Worm (Caenorhabditis elegans) whole organism, L1 larva: ENCODE data around the gene srn-1.

ENCODE experiments used
- C04F5.9 ChIP-seq: sonication (generic microtip); optimal IDR thresholded peaks from 2 replicates; lab custom pipeline; 2016; ENCODE audit warnings: missing genetic modification characterization, missing compliant biosample characterization
- C16A3.4 ChIP-seq: fragments of 150-350 bp; optimal IDR thresholded peaks from 2 replicates; lab custom pipeline; 2014; ENCODE audit warnings: missing biosample characterization, missing genetic modification characterization
- F16B12.6 ChIP-seq: fragments of 150-350 bp; optimal IDR thresholded peaks from 2 replicates; lab custom pipeline; 2014; ENCODE audit warnings: missing biosample characterization, missing genetic modification characterization
- alr-1 ChIP-seq: fragments of 200-800 bp; sonication (Bioruptor generic); optimal IDR thresholded peaks from 2 replicates; lab custom pipeline; 2018; ENCODE audit warnings: borderline replicate concordance, mild to moderate bottlenecking, missing genetic modification characterization, missing compliant biosample characterization
- aly-2 ChIP-seq: fragments of 150-350 bp; optimal IDR thresholded peaks from 2 replicates; lab custom pipeline; 2014; ENCODE audit warnings: missing biosample characterization, missing genetic modification characterization
- blmp-1 ChIP-seq: fragments of 150-350 bp; optimal IDR thresholded peaks from 2 replicates; lab custom pipeline; 2014; ENCODE audit warnings: missing biosample characterization, missing genetic modification characterization
- ceh-63 ChIP-seq: fragments of 200-800 bp; sonication (Bioruptor generic); optimal IDR thresholded peaks from 2 replicates; lab custom pipeline; 2018; ENCODE audit warnings: mild to moderate bottlenecking, missing genetic modification characterization, missing compliant biosample characterization
- ceh-8 ChIP-seq: fragments of 200-800 bp; sonication (Bioruptor generic); optimal IDR thresholded peaks from 2 replicates; lab custom pipeline; 2018; ENCODE audit warnings: mild to moderate bottlenecking, missing genetic modification characterization, moderate library complexity, missing compliant biosample characterization
- ceh-82 ChIP-seq, 3 experiments: fragments of 150-350 bp in 1 of 3; sonication (generic microtip) in 2 of 3; optimal IDR thresholded peaks; 2 replicates each; lab custom pipeline; 2014 to 2017; ENCODE audit warnings: missing biosample characterization in 3 of 3, missing genetic modification characterization in 3 of 3
- ceh-90 ChIP-seq: sonication (generic microtip); optimal IDR thresholded peaks from 2 replicates; lab custom pipeline; 2016; ENCODE audit warnings: missing genetic modification characterization, missing compliant biosample characterization
- dsc-1 ChIP-seq: sonication (generic microtip); optimal IDR thresholded peaks from 2 replicates; lab custom pipeline; 2016; ENCODE audit warnings: mild to moderate bottlenecking, missing genetic modification characterization, missing compliant biosample characterization
- efl-3 ChIP-seq: fragments of 200-800 bp; sonication (Bioruptor generic); optimal IDR thresholded peaks from 2 replicates; lab custom pipeline; 2018; ENCODE audit warnings: mild to moderate bottlenecking, missing genetic modification characterization, missing compliant biosample characterization
- egl-13 ChIP-seq: sonication (generic microtip); optimal IDR thresholded peaks from 2 replicates; lab custom pipeline; 2016; ENCODE audit warnings: missing genotype, missing genetic modification reagents, missing genetic modification characterization, missing compliant biosample characterization
- fkh-10 ChIP-seq: sonication (generic microtip); optimal IDR thresholded peaks from 2 replicates; lab custom pipeline; 2017; ENCODE audit warnings: missing biosample characterization, missing genetic modification reagents, missing genetic modification characterization
- fkh-8 ChIP-seq: sonication (generic microtip); optimal IDR thresholded peaks from 2 replicates; lab custom pipeline; 2016; ENCODE audit warnings: mild to moderate bottlenecking, missing genetic modification characterization, missing compliant biosample characterization
- hpl-2 ChIP-seq: fragments of 150-350 bp; optimal IDR thresholded peaks from 2 replicates; lab custom pipeline; 2014; ENCODE audit warnings: missing biosample characterization, missing genetic modification reagents, missing genetic modification characterization
- lin-15B ChIP-seq: fragments of 150-350 bp; sonication (generic microtip); optimal IDR thresholded peaks from 3 replicates; lab custom pipeline; 2014; ENCODE audit warnings: missing biosample characterization, missing genetic modification characterization
- lin-35 ChIP-seq, 2 experiments: fragments of 150-350 bp; optimal IDR thresholded peaks; 2 replicates each; lab custom pipeline; 2014; ENCODE audit warnings: missing biosample characterization in 2 of 2, missing genetic modification characterization in 2 of 2, missing genetic modification reagents in 2 of 2
- lin-39 ChIP-seq: fragments of 150-350 bp; optimal IDR thresholded peaks from 2 replicates; lab custom pipeline; 2014; ENCODE audit warnings: missing biosample characterization, missing genetic modification reagents, missing genetic modification characterization
- mdl-1 ChIP-seq, 2 experiments: fragments of 150-350 bp; optimal IDR thresholded peaks; 2 replicates each; lab custom pipeline; 2014 to 2017; ENCODE audit warnings: missing biosample characterization in 2 of 2, missing genetic modification characterization in 2 of 2, inconsistent platforms in 1 of 2
- mep-1 ChIP-seq: fragments of 150-350 bp; optimal IDR thresholded peaks from 2 replicates; lab custom pipeline; 2014; ENCODE audit warnings: missing biosample characterization, missing genetic modification characterization
- nhr-12 ChIP-seq: sonication (generic microtip); optimal IDR thresholded peaks from 2 replicates; lab custom pipeline; 2017; ENCODE audit warnings: missing biosample characterization, missing genetic modification characterization
- nhr-20 ChIP-seq: sonication (generic microtip); optimal IDR thresholded peaks from 2 replicates; lab custom pipeline; 2016; ENCODE audit warnings: mild to moderate bottlenecking, missing genetic modification characterization, missing compliant biosample characterization
- nhr-237 ChIP-seq: fragments of 150-350 bp; optimal IDR thresholded peaks from 2 replicates; lab custom pipeline; 2014; ENCODE audit warnings: missing biosample characterization, missing genetic modification characterization
- nhr-71 ChIP-seq: sonication (generic microtip); optimal IDR thresholded peaks from 2 replicates; lab custom pipeline; 2016; ENCODE audit warnings: mild to moderate bottlenecking, missing genetic modification characterization, moderate library complexity, missing compliant biosample characterization
- nhr-76 ChIP-seq: sonication (generic microtip); optimal IDR thresholded peaks from 2 replicates; lab custom pipeline; 2017; ENCODE audit warnings: missing biosample characterization, missing genetic modification characterization
- nhr-84 ChIP-seq: sonication (generic microtip); optimal IDR thresholded peaks from 2 replicates; lab custom pipeline; 2017; ENCODE audit warnings: missing biosample characterization, missing genetic modification characterization
- nhr-90 ChIP-seq: sonication (generic microtip); optimal IDR thresholded peaks from 2 replicates; lab custom pipeline; 2016; ENCODE audit warnings: mild to moderate bottlenecking, missing genetic modification characterization, missing compliant biosample characterization; ENCODE audit not compliant: poor library complexity
- rnt-1 ChIP-seq: sonication (generic microtip); optimal IDR thresholded peaks from 2 replicates; lab custom pipeline; 2016; ENCODE audit warnings: mild to moderate bottlenecking, missing genetic modification characterization, moderate library complexity, missing compliant biosample characterization
- skn-1 ChIP-seq: fragments of 150-350 bp; optimal IDR thresholded peaks from 2 replicates; lab custom pipeline; 2014; ENCODE audit warnings: missing biosample characterization, missing genetic modification characterization
- snu-23 ChIP-seq: sonication (generic microtip); optimal IDR thresholded peaks from 2 replicates; lab custom pipeline; 2016; ENCODE audit warnings: missing genetic modification characterization, missing compliant biosample characterization
- sox-4 ChIP-seq: sonication (generic microtip); optimal IDR thresholded peaks from 2 replicates; lab custom pipeline; 2016; ENCODE audit warnings: missing genetic modification characterization, missing compliant biosample characterization
- sptf-1 ChIP-seq: fragments of 150-350 bp; optimal IDR thresholded peaks from 2 replicates; lab custom pipeline; 2014; ENCODE audit warnings: missing biosample characterization, missing genetic modification characterization
- sup-37 ChIP-seq: fragments of 200-800 bp; sonication (Bioruptor generic); optimal IDR thresholded peaks from 2 replicates; lab custom pipeline; 2018; ENCODE audit warnings: mild to moderate bottlenecking, missing genetic modification characterization, missing compliant biosample characterization
- swsn-7 ChIP-seq: sonication (generic microtip); optimal IDR thresholded peaks from 2 replicates; lab custom pipeline; 2016; ENCODE audit warnings: missing genetic modification characterization, missing compliant biosample characterization
- tbx-2 ChIP-seq: sonication (generic microtip); optimal IDR thresholded peaks from 2 replicates; lab custom pipeline; 2016; ENCODE audit warnings: missing genetic modification characterization, missing compliant biosample characterization
- tlp-1 ChIP-seq: fragments of 150-350 bp; optimal IDR thresholded peaks from 2 replicates; lab custom pipeline; 2014; ENCODE audit warnings: missing biosample characterization, missing genetic modification characterization
- unc-30 ChIP-seq: sonication (generic microtip); optimal IDR thresholded peaks from 2 replicates; lab custom pipeline; 2017; ENCODE audit warnings: missing biosample characterization, missing genetic modification characterization
- unc-98 ChIP-seq: fragments of 200-800 bp; sonication (Bioruptor generic); IDR thresholded peaks from 2 replicates; pipeline ENCODE4 v1.3.6; 2022; ENCODE audit warnings: missing genetic modification characterization, missing compliant biosample characterization
- zip-4 ChIP-seq: fragments of 200-800 bp; sonication (Bioruptor generic); optimal IDR thresholded peaks from 2 replicates; lab custom pipeline; 2018; ENCODE audit warnings: mild to moderate bottlenecking, missing genetic modification characterization, moderate library complexity, missing compliant biosample characterization
- ztf-4 ChIP-seq: fragments of 150-350 bp; optimal IDR thresholded peaks from 2 replicates; lab custom pipeline; 2014; ENCODE audit warnings: missing biosample characterization, missing genetic modification characterization

The srn-1 gene

ce11 chrV:6286343-6286742, at the start of gene srn-1:
Gene srn-1 (minus strand): TSS chrV:6286443.
- TF ChIP-seq lin-39 (tag; lab: Kevin White, UChicago), result no peak
- TF ChIP-seq, all 84 proteins: peak for 0

DNA sequence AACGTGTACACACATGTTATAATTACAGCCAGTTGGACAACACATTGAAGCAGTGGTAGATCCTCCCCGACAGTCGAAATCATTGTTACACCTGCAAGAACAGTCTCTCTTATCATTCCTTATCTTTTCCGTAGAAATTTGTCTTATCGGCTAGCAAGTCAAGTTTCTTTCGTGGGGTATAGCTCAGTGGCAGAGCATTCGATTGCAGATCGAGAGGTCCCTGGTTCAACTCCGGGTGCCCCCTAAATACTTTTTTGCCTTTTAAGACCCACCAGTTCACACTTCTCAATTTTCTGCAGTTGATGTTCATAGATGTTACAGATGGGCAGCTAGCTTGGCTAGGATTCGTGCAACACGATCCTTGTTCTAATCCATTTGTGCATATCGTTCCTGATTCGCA, 49.0 kb upstream of the srn-1 start:
- TF ChIP-seq tlp-1 (tag; lab: Kevin White, UChicago), result no peak
- TF ChIP-seq nhr-90, result no peak
- TF ChIP-seq, all 84 proteins: peak for 0

- TF ChIP-seq zip-4 (GFP tag; lab: Kevin White, UChicago) (no peak), ceh-82 (tag; optimal IDR thresholded peaks at IDR 0.05; lab: Kevin White, UChicago) (no peak), alr-1 (tag; lab: Kevin White, UChicago) (no peak), F16B12.6 (tag; lab: Kevin White, UChicago) (no peak), fkh-10 (GFP tag; lab: Kevin White, UChicago) (no peak), sptf-1 (tag; lab: Kevin White, UChicago) (no peak), nhr-20 (tag; lab: Kevin White, UChicago) (no peak), blmp-1 (no peak), C04F5.9 (tag; lab: Kevin White, UChicago) (no peak), efl-3 (GFP tag; lab: Kevin White, UChicago) (no peak), mdl-1 (tag; optimal IDR thresholded peaks at IDR 0.05; lab: Kevin White, UChicago) (no peak), fkh-8 (tag; lab: Kevin White, UChicago) (no peak), nhr-76 (tag; lab: Kevin White, UChicago) (no peak), ceh-63 (GFP tag; lab: Kevin White, UChicago) (no peak), hpl-2 (no peak), swsn-7 (tag; lab: Kevin White, UChicago) (no peak), ceh-90 (tag; lab: Kevin White, UChicago) (no peak), C16A3.4 (tag; lab: Kevin White, UChicago) (no peak), unc-98 (no peak), rnt-1 (tag; lab: Kevin White, UChicago) (no peak)
Measured at ce11 chrV:6331607-6332006, 45.4 kb upstream of the srn-1 start, which contains the start of gene T28C12.1. Gene T28C12.1 (plus strand): TSS chrV:6331907.

DNA sequence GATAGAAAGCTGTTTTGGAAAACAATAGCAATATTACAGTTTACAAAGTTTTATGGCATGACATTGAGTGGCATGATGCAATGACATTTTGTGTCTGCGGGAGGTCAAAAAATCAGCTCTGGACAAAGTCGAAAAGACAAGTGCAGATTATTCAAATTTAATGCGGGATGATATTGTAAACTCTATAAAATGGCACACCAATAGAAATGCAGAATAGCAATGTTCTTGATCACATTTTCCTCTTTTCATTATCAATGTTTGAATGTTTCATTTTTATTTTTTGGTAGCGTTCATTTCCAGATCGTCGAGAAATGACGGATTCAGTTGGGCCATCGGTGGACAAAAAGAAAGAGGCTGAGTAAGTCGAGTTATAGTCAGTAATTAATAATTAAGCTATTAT, 42.7 kb upstream of the srn-1 start, which contains the start of gene T28C12.2:
Gene T28C12.2, plus strand, starts transcription at position 301 of the 400 bp plus-strand sequence.
- TF ChIP-seq mep-1, result no peak
- TF ChIP-seq snu-23 (GFP tag; lab: Kevin White, UChicago), result no peak
- no peak for TF ChIP-seq nhr-237 (tag; lab: Kevin White, UChicago)
- TF ChIP-seq sup-37 (GFP tag; lab: Kevin White, UChicago), result no peak
- TF ChIP-seq lin-35 (GFP tag; optimal IDR thresholded peaks at IDR 0.05; lab: Kevin White, UChicago), result no peak
- no peak for TF ChIP-seq egl-13
- no peak for TF ChIP-seq nhr-71 (tag; lab: Kevin White, UChicago)

- TF ChIP-seq skn-1 (tag; lab: Kevin White, UChicago), result no peak
- no peak for TF ChIP-seq nhr-84
- TF ChIP-seq alr-1 (tag; lab: Kevin White, UChicago), result no peak
- TF ChIP-seq blmp-1, result no peak
- TF ChIP-seq aly-2 (tag; lab: Kevin White, UChicago), result no peak
- no peak for TF ChIP-seq sup-37 (GFP tag; lab: Kevin White, UChicago)
- TF ChIP-seq ztf-4 (tag; lab: Kevin White, UChicago), result no peak
- TF ChIP-seq mdl-1 (tag; optimal IDR thresholded peaks at IDR 0.05; lab: Kevin White, UChicago), result no peak
- no peak for TF ChIP-seq nhr-12 (tag; lab: Kevin White, UChicago)
- no peak for TF ChIP-seq zip-4 (GFP tag; lab: Kevin White, UChicago)
- TF ChIP-seq lin-15B, result no peak
- no peak for TF ChIP-seq unc-30
- no peak for TF ChIP-seq dsc-1 (tag; lab: Kevin White, UChicago)
- no peak for TF ChIP-seq sox-4
- no peak for TF ChIP-seq ceh-8
- no peak for TF ChIP-seq tbx-2 (tag; lab: Kevin White, UChicago)
- no peak for TF ChIP-seq swsn-7 (tag; lab: Kevin White, UChicago)
Measured at ce11 chrV:6326980-6327379, 40.7 kb upstream of the srn-1 start, which contains the start of gene fbxa-202. Gene fbxa-202 (plus strand): TSS chrV:6327280.
